Fruit fly (Drosophila melanogaster): ENCODE measurements around the gene CG13050.

CG13050 gene

DNA sequence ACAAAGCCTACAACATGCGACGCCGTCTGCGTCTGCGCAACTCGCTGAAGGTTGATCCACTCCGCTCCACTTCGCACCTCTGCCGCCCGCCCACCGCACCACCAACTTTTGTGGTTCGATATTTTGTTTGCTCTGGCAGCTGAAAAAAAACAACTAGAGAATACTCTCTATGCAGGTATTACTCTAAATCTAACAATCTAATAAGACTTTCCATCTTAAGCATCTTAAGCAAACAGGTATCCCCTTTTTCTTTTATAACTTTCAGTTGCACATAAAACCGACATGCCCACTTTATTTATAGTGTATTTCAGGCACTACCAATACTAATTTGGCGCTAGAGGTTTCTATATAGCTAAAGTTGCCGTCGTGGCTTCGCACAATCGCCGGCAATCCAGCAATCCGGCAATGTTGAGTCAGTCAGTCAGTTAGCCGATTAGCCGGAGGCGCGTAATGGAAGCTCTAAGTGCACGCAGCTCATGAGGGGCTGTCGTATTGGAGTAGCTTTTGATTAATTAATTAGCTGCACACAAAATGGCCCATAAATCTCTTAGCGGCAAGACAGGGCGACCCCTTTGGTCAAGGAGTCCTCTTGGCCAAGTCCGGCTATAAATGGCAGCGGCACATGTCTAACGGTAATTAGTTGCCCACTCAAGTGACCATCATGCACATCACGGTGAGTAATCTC, 49.3 kb upstream of the CG13050 start, which contains the start of gene CG13058 (continued):
- no peak for TF ChIP-seq h (optimal IDR thresholded peaks at IDR 0.05)
- no peak for TF ChIP-seq slou (GFP tag; optimal IDR thresholded peaks at IDR 0.05)
- peak; percentile 84 for TF ChIP-seq Atf6 (GFP tag; IDR thresholded peaks at IDR 0.05)
- no peak for TF ChIP-seq cato (GFP tag; optimal IDR thresholded peaks at IDR 0.05; ENCODE audit: borderline replicate concordance)
- peak; percentile 29 for TF ChIP-seq CG12155 (GFP tag; optimal IDR thresholded peaks at IDR 0.05)
- no peak for TF ChIP-seq ash1 (GFP tag; optimal IDR thresholded peaks at IDR 0.05)
- no peak for TF ChIP-seq mam (GFP tag; optimal IDR thresholded peaks at IDR 0.05)
- TF ChIP-seq CG4282 (GFP tag; optimal IDR thresholded peaks at IDR 0.05): no peak
- 0 out of 3 replicates have a peak, but pooled peaks have one; percentile 41 for TF ChIP-seq CG11560 (tag; IDR thresholded peaks at IDR 0.05)
- no peak for TF ChIP-seq CG6683 (GFP tag; optimal IDR thresholded peaks at IDR 0.05)
- peak; percentile 77 for TF ChIP-seq bowl (GFP tag; IDR thresholded peaks at IDR 0.05)
- TF ChIP-seq Optix (GFP tag; IDR thresholded peaks at IDR 0.05): peak; percentile 55; the same call in 1 of the 3 replicates
- peak; percentile 57 for TF ChIP-seq CG5180 (GFP tag; optimal IDR thresholded peaks at IDR 0.05)
- TF ChIP-seq Fer1 (GFP tag; optimal IDR thresholded peaks at IDR 0.05): peak; percentile 84
- TF ChIP-seq CG31224 (GFP tag; IDR thresholded peaks at IDR 0.05): no peak
- peak in 1 of 2 experiments; percentile 86 for TF ChIP-seq Hr51 (GFP tag; optimal IDR thresholded peaks at IDR 0.05)
- peak; percentile 14 for TF ChIP-seq vfl (GFP tag; optimal IDR thresholded peaks at IDR 0.05)
- TF ChIP-seq CG2678 (tag; optimal IDR thresholded peaks at IDR 0.05): peak; percentile 78
- TF ChIP-seq Bteb2 (GFP tag; optimal IDR thresholded peaks at IDR 0.05): peak; percentile 42
- TF ChIP-seq Max (GFP tag; optimal IDR thresholded peaks at IDR 0.05): peak; percentile 18
- TF ChIP-seq CG16779 (GFP tag; IDR thresholded peaks at IDR 0.05): no peak
- peak; percentile 81 for TF ChIP-seq esg (GFP tag; conservative IDR thresholded peaks at IDR 0.05)
- peak; percentile 36 for TF ChIP-seq CG13775 (GFP tag; optimal IDR thresholded peaks at IDR 0.05)
- no peak for TF ChIP-seq CTCF (GFP tag; optimal IDR thresholded peaks at IDR 0.05)
- no peak for TF ChIP-seq cas (GFP tag; IDR thresholded peaks at IDR 0.05)
- TF ChIP-seq CG4707 (GFP tag; optimal IDR thresholded peaks at IDR 0.05): no peak
- TF ChIP-seq kni (GFP tag; optimal IDR thresholded peaks at IDR 0.05): no peak
- TF ChIP-seq cg (GFP tag; optimal IDR thresholded peaks at IDR 0.05): no peak
- peak; percentile 24 for TF ChIP-seq CG11723 (GFP tag; optimal IDR thresholded peaks at IDR 0.05)
- TF ChIP-seq Poxn (GFP tag; IDR thresholded peaks at IDR 0.05): no peak
- TF ChIP-seq Nf-YB (GFP tag; optimal IDR thresholded peaks at IDR 0.05): no peak
- no peak for TF ChIP-seq cad (GFP tag; optimal IDR thresholded peaks at IDR 0.05)
- TF ChIP-seq yki (optimal IDR thresholded peaks at IDR 0.05): no peak
- TF ChIP-seq CG9932 (GFP tag; IDR thresholded peaks at IDR 0.05): peak; percentile 77
- no peak for TF ChIP-seq Jarid2 (GFP tag; optimal IDR thresholded peaks at IDR 0.05)
- TF ChIP-seq CG8359 (GFP tag; optimal IDR thresholded peaks at IDR 0.05; ENCODE audit: borderline replicate concordance): no peak
- peak; percentile 67 for TF ChIP-seq unpg (GFP tag; optimal IDR thresholded peaks at IDR 0.05)
- TF ChIP-seq Usf (GFP tag; optimal IDR thresholded peaks at IDR 0.05): peak; percentile 12
- TF ChIP-seq ATbp (GFP tag; optimal IDR thresholded peaks at IDR 0.05): no peak
- peak; percentile 79 for TF ChIP-seq CG8281 (tag; optimal IDR thresholded peaks at IDR 0.05)
- TF ChIP-seq CG14667 (GFP tag; IDR thresholded peaks at IDR 0.05): 0 out of 2 replicates have a peak, but pooled peaks have one; percentile 22
- TF ChIP-seq CG32767 (GFP tag; IDR thresholded peaks at IDR 0.05): peak; percentile 71; the same call in 1 of the 2 replicates
- peak; percentile 60 for TF ChIP-seq Dek (tag; optimal IDR thresholded peaks at IDR 0.05)
- TF ChIP-seq sisA (GFP tag; IDR thresholded peaks at IDR 0.05): peak; percentile 67
- peak; percentile 68 for TF ChIP-seq lilli (GFP tag; optimal IDR thresholded peaks at IDR 0.05)
- TF ChIP-seq CG1832 (GFP tag; optimal IDR thresholded peaks at IDR 0.05): no peak
- TF ChIP-seq zfh1 (GFP tag; IDR thresholded peaks at IDR 0.05): no peak
- peak; percentile 78 for TF ChIP-seq HLH3B (GFP tag; IDR thresholded peaks at IDR 0.05)
- no peak for TF ChIP-seq zen (tag; optimal IDR thresholded peaks at IDR 0.05)
- TF ChIP-seq CG10209 (GFP tag; optimal IDR thresholded peaks at IDR 0.05): peak; percentile 55
- no peak for TF ChIP-seq luna (GFP tag; optimal IDR thresholded peaks at IDR 0.05)

All from whole organism, embryonic.